Fruit fly (Drosophila melanogaster): ENCODE measurements around the gene snRNP-U1-70K.

The snRNP-U1-70K gene

dm6 chr2L:6919850-6920660 is 51.5 kb downstream of the snRNP-U1-70K start, which contains the start of gene x16 (continued):
- TF ChIP-seq E2f2 (GFP tag; IDR thresholded peaks at IDR 0.05) (peak; percentile 54), CG2712 (tag; optimal IDR thresholded peaks at IDR 0.05) (no peak), eyg (GFP tag; optimal IDR thresholded peaks at IDR 0.05) (no peak), CG30403 (GFP tag; optimal IDR thresholded peaks at IDR 0.05) (peak; percentile 10), gfzf (GFP tag; optimal IDR thresholded peaks at IDR 0.05) (peak; percentile 85), gcm2 (GFP tag; optimal IDR thresholded peaks at IDR 0.05) (no peak), fu2 (GFP tag; optimal IDR thresholded peaks at IDR 0.05) (peak; percentile 8), gce (GFP tag; IDR thresholded peaks at IDR 0.05) (no peak), CG12155 (GFP tag; optimal IDR thresholded peaks at IDR 0.05) (no peak), CG9797 (GFP tag; optimal IDR thresholded peaks at IDR 0.05) (peak; percentile 77), salm (tag; optimal IDR thresholded peaks at IDR 0.05) (no peak), tgo (GFP tag; IDR thresholded peaks at IDR 0.05) (no peak), amos (GFP tag; IDR thresholded peaks at IDR 0.05; ENCODE audit: partially characterized antibody) (no peak), Xbp1 (GFP tag; optimal IDR thresholded peaks at IDR 0.05) (peak; percentile 10), CG3995 (GFP tag; optimal IDR thresholded peaks at IDR 0.05) (peak; percentile 56), bab2 (GFP tag; optimal IDR thresholded peaks at IDR 0.05) (no peak), CG4424 (GFP tag; optimal IDR thresholded peaks at IDR 0.05) (peak; percentile 23), corto (GFP tag; optimal IDR thresholded peaks at IDR 0.05) (no peak), CG9932 (GFP tag; IDR thresholded peaks at IDR 0.05) (peak; percentile 37; the same call in 1 of the 2 replicates), Dp (GFP tag; optimal IDR thresholded peaks at IDR 0.05) (peak; percentile 51), nmo (GFP tag; optimal IDR thresholded peaks at IDR 0.05) (peak; percentile 30), row (GFP tag; IDR thresholded peaks at IDR 0.05) (peak; percentile 34; the same call in 2 of the 3 replicates), CG14710 (tag; optimal IDR thresholded peaks at IDR 0.05) (peak; percentile 50), CG9215 (GFP tag; IDR thresholded peaks at IDR 0.05) (no peak), sob (GFP tag; IDR thresholded peaks at IDR 0.05) (no peak), Chrac-16 (GFP tag; optimal IDR thresholded peaks at IDR 0.05) (no peak), CG12299 (tag; optimal IDR thresholded peaks at IDR 0.05) (no peak), Sin3A (optimal IDR thresholded peaks at IDR 0.05) (peak; percentile 76), Dbx (GFP tag; IDR thresholded peaks at IDR 0.05) (0 out of 3 replicates have a peak, but pooled peaks have one; percentile 2), slbo (GFP tag; IDR thresholded peaks at IDR 0.05) (peak; percentile 39; the same call in 1 of the 2 replicates), pzg (GFP tag; optimal IDR thresholded peaks at IDR 0.05) (peak; percentile 56), CG8924 (tag; optimal IDR thresholded peaks at IDR 0.05) (no peak), Med (GFP tag) (peak; percentile 10), CG16815 (GFP tag; optimal IDR thresholded peaks at IDR 0.05) (no peak), CG1647 (GFP tag; optimal IDR thresholded peaks at IDR 0.05) (no peak), seq (GFP tag; IDR thresholded peaks at IDR 0.05) (no peak), grn (GFP tag; optimal IDR thresholded peaks at IDR 0.05) (no peak), CG17361 (GFP tag; IDR thresholded peaks at IDR 0.05) (no peak), hkb (optimal IDR thresholded peaks at IDR 0.05) (peak; percentile 29), hkb (GFP tag; IDR thresholded peaks at IDR 0.05) (no peak), CG3163 (GFP tag; optimal IDR thresholded peaks at IDR 0.05) (no peak), vfl (GFP tag; optimal IDR thresholded peaks at IDR 0.05) (no peak), CG4617 (GFP tag; optimal IDR thresholded peaks at IDR 0.05; ENCODE audit: borderline replicate concordance) (peak; percentile 45), MBD-R2 (GFP tag; IDR thresholded peaks at IDR 0.05) (peak; percentile 39), MESR4 (GFP tag; optimal IDR thresholded peaks at IDR 0.05) (peak; percentile 7), ssp (GFP tag; IDR thresholded peaks at IDR 0.05) (0 out of 2 replicates have a peak, but pooled peaks have one; percentile 14), CG8089 (GFP tag; optimal IDR thresholded peaks at IDR 0.05) (no peak), CG1603 (tag; optimal IDR thresholded peaks at IDR 0.05) (no peak), Tbp (GFP tag; optimal IDR thresholded peaks at IDR 0.05) (no peak), B-H2 (GFP tag; optimal IDR thresholded peaks at IDR 0.05) (peak; percentile 8), Pdp1 (GFP tag; optimal IDR thresholded peaks at IDR 0.05) (no peak)
